Worm (Caenorhabditis elegans) whole organism, young adult: ENCODE results near the gene C49G7.12.

Source experiments
- C06A6.2 ChIP-seq: fragments of 200-800 bp; sonication (Bioruptor generic); conservative IDR thresholded peaks from 2 replicates; pipeline ENCODE4 v1.3.6; 2022; ENCODE audit warnings: missing genetic modification characterization, missing compliant biosample characterization
- D2030.7 ChIP-seq: fragments of 200-800 bp; sonication (Bioruptor generic); IDR thresholded peaks from 2 replicates; pipeline ENCODE4 v1.3.6; 2022; ENCODE audit warnings: missing genetic modification reagents, missing genetic modification characterization, missing compliant biosample characterization
- F10E7.11 ChIP-seq: sonication (generic microtip); optimal IDR thresholded peaks from 2 replicates; lab custom pipeline; 2017; ENCODE audit warnings: mild to moderate bottlenecking, missing genetic modification characterization, moderate library complexity, missing compliant biosample characterization
- F33H1.4 ChIP-seq: fragments of 200-800 bp; sonication (Bioruptor generic); IDR thresholded peaks from 2 replicates; pipeline ENCODE4 v1.3.6; 2022; ENCODE audit warnings: missing genetic modification reagents, missing genetic modification characterization, missing compliant biosample characterization
- F37B4.10 ChIP-seq: fragments of 200-800 bp; sonication (Bioruptor generic); IDR thresholded peaks from 2 replicates; pipeline ENCODE4 v1.3.6; 2022; ENCODE audit warnings: missing genetic modification characterization, missing compliant biosample characterization
- F49E8.2 ChIP-seq: sonication (generic microtip); optimal IDR thresholded peaks from 3 replicates; lab custom pipeline; 2017; ENCODE audit warnings: missing genetic modification characterization, mild to moderate bottlenecking, missing compliant biosample characterization, antibody characterized with exemption, moderate library complexity; ENCODE audit not compliant: insufficient read depth
- F55B11.4 ChIP-seq: sonication (generic microtip); optimal IDR thresholded peaks from 2 replicates; lab custom pipeline; 2016; ENCODE audit warnings: missing compliant biosample characterization, missing genetic modification characterization, borderline replicate concordance; ENCODE audit not compliant: insufficient read depth
- Y53F4B.3 ChIP-seq: fragments of 200-800 bp; sonication (Bioruptor generic); IDR thresholded peaks from 2 replicates; pipeline ENCODE4 v1.3.6; 2022; ENCODE audit warnings: missing genetic modification reagents, missing genetic modification characterization, missing compliant biosample characterization
- Y53G8AR.9 ChIP-seq: fragments of 200-800 bp; sonication (Bioruptor generic); conservative IDR thresholded peaks from 2 replicates; pipeline ENCODE4 v1.3.6; 2022; ENCODE audit warnings: missing genetic modification reagents, missing genetic modification characterization, missing compliant biosample characterization
- Y67H2A.10 ChIP-seq: fragments of 200-800 bp; sonication (Bioruptor generic); conservative IDR thresholded peaks from 2 replicates; pipeline ENCODE4 v1.3.6; 2022; ENCODE audit warnings: missing genetic modification reagents, missing genetic modification characterization, missing compliant biosample characterization
- Y95B8A.8 ChIP-seq: fragments of 200-800 bp; sonication (Bioruptor generic); IDR thresholded peaks from 2 replicates; pipeline ENCODE4 v1.3.6; 2022; ENCODE audit warnings: missing genetic modification reagents, missing genetic modification characterization, missing compliant biosample characterization
- ZK185.1 ChIP-seq: sonication (generic microtip); optimal IDR thresholded peaks from 2 replicates; lab custom pipeline; 2016; ENCODE audit warnings: mild to moderate bottlenecking, missing genetic modification characterization, missing compliant biosample characterization; ENCODE audit not compliant: poor library complexity, severe bottlenecking
- ama-1 ChIP-seq, 3 experiments: fragments of 150-350 bp in 1 of 3; sonication (generic microtip) in 2 of 3; optimal IDR thresholded peaks; 2 replicates each; lab custom pipeline; 2014 to 2018; ENCODE audit warnings: missing biosample characterization in 2 of 3, missing genetic modification characterization in 2 of 3, missing genetic modification reagents in 2 of 3
- aptf-2 ChIP-seq: fragments of 200-800 bp; sonication (Bioruptor generic); conservative IDR thresholded peaks from 2 replicates; pipeline ENCODE4 v1.3.6; 2022; ENCODE audit warnings: missing genetic modification reagents, missing genetic modification characterization, missing compliant biosample characterization
- atf-7 ChIP-seq: sonication (generic microtip); optimal IDR thresholded peaks from 2 replicates; lab custom pipeline; 2017; ENCODE audit warnings: mild to moderate bottlenecking, missing genetic modification characterization, missing compliant biosample characterization
- attf-5 ChIP-seq: fragments of 200-800 bp; sonication (Bioruptor generic); optimal IDR thresholded peaks from 2 replicates; lab custom pipeline; 2018; ENCODE audit warnings: mild to moderate bottlenecking, missing genetic modification characterization, missing compliant biosample characterization
- ceh-100 ChIP-seq: fragments of 200-800 bp; sonication (Bioruptor generic); IDR thresholded peaks from 2 replicates; pipeline ENCODE4 v1.3.6; 2022; ENCODE audit warnings: missing genetic modification reagents, missing genetic modification characterization, missing compliant biosample characterization
- ceh-91 ChIP-seq: fragments of 200-800 bp; sonication (Bioruptor generic); IDR thresholded peaks from 2 replicates; pipeline ENCODE4 v1.3.6; 2022; ENCODE audit warnings: missing genetic modification reagents, missing genetic modification characterization, missing compliant biosample characterization
- dpff-1 ChIP-seq: sonication (generic microtip); optimal IDR thresholded peaks from 2 replicates; lab custom pipeline; 2017; ENCODE audit warnings: mild to moderate bottlenecking, missing genetic modification characterization, missing compliant biosample characterization
- dpl-1 ChIP-seq: fragments of 150-350 bp; optimal IDR thresholded peaks from 2 replicates; lab custom pipeline; 2014; ENCODE audit warnings: missing biosample characterization, missing genetic modification reagents, missing genetic modification characterization
- efl-1 ChIP-seq: fragments of 150-350 bp; optimal IDR thresholded peaks from 2 replicates; lab custom pipeline; 2014; ENCODE audit warnings: missing biosample characterization, missing genetic modification reagents, missing genetic modification characterization
- egrh-3 ChIP-seq: fragments of 200-800 bp; sonication (Bioruptor generic); IDR thresholded peaks from 2 replicates; pipeline ENCODE4 v1.3.6; 2022; ENCODE audit warnings: missing genetic modification reagents, missing genetic modification characterization, missing compliant biosample characterization
- ekl-4 ChIP-seq: fragments of 200-800 bp; sonication (Bioruptor generic); IDR thresholded peaks from 2 replicates; pipeline ENCODE4 v1.3.6; 2022; ENCODE audit warnings: missing genetic modification reagents, missing genetic modification characterization, missing compliant biosample characterization
- ets-4 ChIP-seq: fragments of 200-800 bp; sonication (Bioruptor generic); optimal IDR thresholded peaks from 2 replicates; lab custom pipeline; 2018; ENCODE audit warnings: mild to moderate bottlenecking, missing genetic modification characterization, missing compliant biosample characterization
- hlh-12 ChIP-seq: sonication (generic microtip); optimal IDR thresholded peaks from 2 replicates; lab custom pipeline; 2016; ENCODE audit warnings: missing genetic modification characterization, missing compliant biosample characterization
- hmg-1.2 ChIP-seq: fragments of 200-800 bp; sonication (Bioruptor generic); IDR thresholded peaks from 2 replicates; pipeline ENCODE4 v1.3.6; 2022; ENCODE audit warnings: missing genetic modification reagents, missing genetic modification characterization, missing compliant biosample characterization
- hmg-20 ChIP-seq: fragments of 200-800 bp; sonication (Bioruptor generic); IDR thresholded peaks from 2 replicates; pipeline ENCODE4 v1.3.6; 2022; ENCODE audit warnings: missing genetic modification reagents, missing genetic modification characterization, missing compliant biosample characterization
- hsf-1 ChIP-seq: fragments of 200-800 bp; sonication (Bioruptor generic); IDR thresholded peaks from 2 replicates; pipeline ENCODE4 v1.3.6; 2022; ENCODE audit warnings: missing genetic modification reagents, missing genetic modification characterization, missing compliant biosample characterization
- let-526 ChIP-seq: fragments of 200-800 bp; sonication (Bioruptor generic); IDR thresholded peaks from 2 replicates; pipeline ENCODE4 v1.3.6; 2022; ENCODE audit warnings: missing genetic modification reagents, missing genetic modification characterization, missing compliant biosample characterization
- lin-54 ChIP-seq: fragments of 200-800 bp; sonication (Bioruptor generic); optimal IDR thresholded peaks from 2 replicates; lab custom pipeline; 2018; ENCODE audit warnings: mild to moderate bottlenecking, missing genetic modification characterization, missing compliant biosample characterization
- madf-6 ChIP-seq: fragments of 200-800 bp; sonication (Bioruptor generic); IDR thresholded peaks from 2 replicates; pipeline ENCODE4 v1.3.6; 2022; ENCODE audit warnings: missing genetic modification reagents, missing genetic modification characterization, missing compliant biosample characterization
- madf-8 ChIP-seq: fragments of 200-800 bp; sonication (Bioruptor generic); conservative IDR thresholded peaks from 2 replicates; pipeline ENCODE4 v1.3.6; 2022; ENCODE audit warnings: missing genetic modification reagents, missing genetic modification characterization, missing compliant biosample characterization
- nfyb-1 ChIP-seq: fragments of 200-800 bp; sonication (Bioruptor generic); IDR thresholded peaks from 2 replicates; pipeline ENCODE4 v1.3.6; 2022; ENCODE audit warnings: missing genetic modification reagents, missing genetic modification characterization, missing compliant biosample characterization
- nhr-179 ChIP-seq: sonication (generic microtip); optimal IDR thresholded peaks from 2 replicates; lab custom pipeline; 2016; ENCODE audit warnings: mild to moderate bottlenecking, missing genetic modification characterization, missing compliant biosample characterization
- rec-8 ChIP-seq, 2 experiments: sonication (generic microtip); optimal IDR thresholded peaks; 2 replicates each; lab custom pipeline; 2016; ENCODE audit warnings: mild to moderate bottlenecking in 2 of 2, missing genetic modification characterization in 2 of 2, missing genetic modification reagents in 2 of 2, missing genotype in 2 of 2, missing biosample characterization in 1 of 2, missing compliant biosample characterization in 1 of 2, moderate library complexity in 1 of 2
- rpc-1 ChIP-seq, 2 experiments: fragments of 150-350 bp in 1 of 2; sonication (generic microtip) in 1 of 2; optimal IDR thresholded peaks; 2 replicates each; lab custom pipeline; 2014 to 2018; ENCODE audit warnings: missing biosample characterization in 1 of 2, missing genetic modification characterization in 1 of 2, missing genetic modification reagents in 1 of 2, missing genotype in 1 of 2
- somi-1 ChIP-seq: fragments of 200-800 bp; sonication (Bioruptor generic); optimal IDR thresholded peaks from 2 replicates; lab custom pipeline; 2018; ENCODE audit warnings: mild to moderate bottlenecking, missing genetic modification characterization, missing compliant biosample characterization
- xnd-1 ChIP-seq: sonication (generic microtip); optimal IDR thresholded peaks from 2 replicates; lab custom pipeline; 2016; ENCODE audit warnings: missing genotype, missing genetic modification reagents, missing genetic modification characterization, missing compliant biosample characterization
- zfh-2 ChIP-seq: fragments of 200-800 bp; sonication (Bioruptor generic); conservative IDR thresholded peaks from 2 replicates; pipeline ENCODE4 v1.3.6; 2022; ENCODE audit warnings: missing genetic modification reagents, missing genetic modification characterization, missing compliant biosample characterization
- ztf-28 ChIP-seq: fragments of 200-800 bp; sonication (Bioruptor generic); IDR thresholded peaks from 2 replicates; pipeline ENCODE4 v1.3.6; 2022; ENCODE audit warnings: missing genetic modification reagents, missing genetic modification characterization, missing compliant biosample characterization

The C49G7.12 gene

ce11 chrV:4004577-4004976, 33.6 kb upstream of the C49G7.12 start:
- TF ChIP-seq D2030.7 (GFP tag; lab: Robert Waterston, UW): peak; percentile 46; the same call in 1 of the 2 replicates
- TF ChIP-seq dpff-1 (tag; lab: Kevin White, UChicago): no peak
- TF ChIP-seq aptf-2 (GFP tag; lab: Robert Waterston, UW): 0 out of 2 replicates have a peak, but pooled peaks have one; percentile 35
- no peak for TF ChIP-seq rec-8 (tag; optimal IDR thresholded peaks at IDR 0.05; lab: Kevin White, UChicago)
- TF ChIP-seq xnd-1 (tag; lab: Kevin White, UChicago): peak; percentile 90
- no peak for TF ChIP-seq zfh-2
- no peak for TF ChIP-seq Y67H2A.10 (GFP tag; lab: Robert Waterston, UW)
- no peak for TF ChIP-seq somi-1 (GFP tag; lab: Kevin White, UChicago)
- no peak for TF ChIP-seq rpc-1 (optimal IDR thresholded peaks at IDR 0.05; lab: Kevin White, UChicago)
- no peak for TF ChIP-seq rpc-1 (tag; optimal IDR thresholded peaks at IDR 0.05; lab: Kevin White, UChicago)
- no peak for TF ChIP-seq attf-5 (GFP tag; lab: Kevin White, UChicago)
- TF ChIP-seq hmg-1.2 (GFP tag; lab: Robert Waterston, UW): peak; percentile 77
- no peak for TF ChIP-seq F55B11.4 (tag; lab: Kevin White, UChicago)
- TF ChIP-seq nhr-179 (tag; lab: Kevin White, UChicago): no peak
- TF ChIP-seq madf-6 (GFP tag; lab: Robert Waterston, UW): peak; percentile 96
- TF ChIP-seq hsf-1: peak; percentile 58; the same call in 1 of the 2 replicates
- TF ChIP-seq Y53G8AR.9 (GFP tag; lab: Robert Waterston, UW): no peak
- no peak for TF ChIP-seq F37B4.10 (GFP tag; lab: Robert Waterston, UW)
- no peak for TF ChIP-seq ZK185.1 (tag; lab: Kevin White, UChicago)
- TF ChIP-seq ets-4: no peak
- no peak for TF ChIP-seq let-526 (GFP tag; lab: Robert Waterston, UW)
- no peak for TF ChIP-seq hmg-20 (GFP tag; lab: Robert Waterston, UW)
- TF ChIP-seq madf-8 (GFP tag; lab: Robert Waterston, UW): peak; percentile 93
- TF ChIP-seq hlh-12 (tag; lab: Kevin White, UChicago): no peak
- TF ChIP-seq atf-7 (tag; lab: Kevin White, UChicago): no peak
- TF ChIP-seq egrh-3 (GFP tag; lab: Robert Waterston, UW): no peak
- TF ChIP-seq ekl-4 (GFP tag; lab: Robert Waterston, UW): no peak
- TF ChIP-seq ama-1 (optimal IDR thresholded peaks at IDR 0.05; lab: Kevin White, UChicago): no peak
- TF ChIP-seq ama-1 (GFP tag; optimal IDR thresholded peaks at IDR 0.05; lab: Kevin White, UChicago): no peak
- no peak for TF ChIP-seq Y95B8A.8 (GFP tag; lab: Robert Waterston, UW)
- TF ChIP-seq F10E7.11 (tag; lab: Kevin White, UChicago): no peak
- 0 out of 2 replicates have a peak, but pooled peaks have one; percentile 17 for TF ChIP-seq ceh-91 (GFP tag; lab: Robert Waterston, UW)
- TF ChIP-seq C06A6.2 (GFP tag; lab: Robert Waterston, UW): no peak
- peak; percentile 62 for TF ChIP-seq dpl-1 (GFP tag; lab: Kevin White, UChicago)
- TF ChIP-seq efl-1 (GFP tag; lab: Kevin White, UChicago): peak; percentile 88
- no peak for TF ChIP-seq F49E8.2 (tag; lab: Kevin White, UChicago)
- TF ChIP-seq F33H1.4 (GFP tag; lab: Robert Waterston, UW): peak; percentile 30; the same call in 1 of the 2 replicates
- TF ChIP-seq nfyb-1 (GFP tag; lab: Robert Waterston, UW): no peak
- TF ChIP-seq ztf-28: no peak
- TF ChIP-seq ceh-100: 0 out of 2 replicates have a peak, but pooled peaks have one; percentile 10
- no peak for TF ChIP-seq lin-54 (GFP tag; lab: Kevin White, UChicago)
- no peak for TF ChIP-seq Y53F4B.3
- TF ChIP-seq, all 124 proteins: peak for 12
